Worm (Caenorhabditis elegans) whole organism, young adult: ENCODE measurements around the gene T13A10.2.

Experiments used
- ccch-3 ChIP-seq: fragments of 200-800 bp; sonication (Bioruptor generic); optimal IDR thresholded peaks from 2 replicates; lab custom pipeline; 2018; ENCODE audit warnings: mild to moderate bottlenecking, missing genetic modification characterization, missing compliant biosample characterization
- dpl-1 ChIP-seq: fragments of 150-350 bp; optimal IDR thresholded peaks from 2 replicates; lab custom pipeline; 2014; ENCODE audit warnings: missing biosample characterization, missing genetic modification reagents, missing genetic modification characterization
- gei-17 ChIP-seq: fragments of 200-800 bp; sonication (Bioruptor generic); optimal IDR thresholded peaks from 2 replicates; lab custom pipeline; 2018; ENCODE audit warnings: mild to moderate bottlenecking, missing genetic modification characterization, missing compliant biosample characterization
- sea-2 ChIP-seq: fragments of 200-800 bp; sonication (Bioruptor generic); IDR thresholded peaks from 2 replicates; pipeline ENCODE4 v1.3.6; 2022; ENCODE audit warnings: missing genetic modification characterization, missing compliant biosample characterization
- unc-62 ChIP-seq: fragments of 150-350 bp; optimal IDR thresholded peaks from 2 replicates; lab custom pipeline; 2014; ENCODE audit warnings: missing biosample characterization, missing genetic modification reagents, missing genetic modification characterization

The T13A10.2 gene

DNA sequence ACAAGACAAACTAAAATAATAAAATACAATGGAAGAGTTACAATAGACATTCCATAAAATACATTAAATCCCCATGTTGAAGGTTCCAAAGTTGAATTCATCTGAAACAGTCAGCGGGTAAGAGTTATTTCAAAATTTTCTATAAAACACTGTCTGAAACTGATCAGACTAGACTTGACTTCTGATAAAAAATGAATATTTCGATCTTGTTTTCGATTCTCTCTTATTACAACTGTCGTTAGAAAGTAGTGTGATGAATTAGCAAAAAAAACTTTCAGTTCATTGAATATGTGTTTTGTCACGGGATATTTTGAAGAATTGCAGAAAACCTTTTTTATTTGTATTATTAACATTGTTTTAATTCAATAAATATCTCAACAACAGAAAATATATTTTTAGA lies 48.7 kb downstream of the T13A10.2 start, which contains the start of gene srv-26:
Gene srv-26 (minus strand): TSS at position 101 of the 400 bp plus-strand sequence.
- TF ChIP-seq sea-2 (GFP tag; lab: Robert Waterston, UW) (no peak), dpl-1 (GFP tag; lab: Kevin White, UChicago) (no peak), gei-17 (GFP tag; lab: Kevin White, UChicago) (no peak), ccch-3 (GFP tag; lab: Kevin White, UChicago) (no peak), unc-62 (GFP tag; lab: Kevin White, UChicago) (no peak)
